Worm (Caenorhabditis elegans): Measurements from ENCODE around the gene T16H12.3.

T16H12.3 gene

DNA sequence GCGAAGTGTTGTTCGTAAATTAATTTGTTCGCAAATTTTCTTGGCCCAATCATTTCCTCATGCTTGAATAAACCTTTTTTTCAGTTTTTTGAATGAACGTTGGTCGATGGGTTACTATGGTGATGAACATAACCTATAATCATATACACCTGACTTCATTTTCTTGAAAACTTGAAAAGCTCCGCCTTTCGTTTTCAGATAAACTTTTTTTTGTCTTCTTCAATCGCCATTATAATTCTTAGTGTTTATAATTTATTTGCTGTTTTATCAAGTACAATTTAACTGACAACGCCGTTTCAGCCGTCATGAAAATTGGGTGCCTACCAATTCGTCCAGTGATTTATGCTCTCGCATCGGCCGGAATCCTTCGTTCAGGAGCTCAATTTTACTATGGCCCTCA lies 45.9 kb downstream of the T16H12.3 start, which contains the start of gene M04D8.7:
Gene M04D8.7 (plus strand): TSS at position 301 of the 400 bp plus-strand sequence.
- no peak for TF ChIP-seq unc-62 (GFP tag; optimal IDR thresholded peaks at IDR 0.05)

DNA sequence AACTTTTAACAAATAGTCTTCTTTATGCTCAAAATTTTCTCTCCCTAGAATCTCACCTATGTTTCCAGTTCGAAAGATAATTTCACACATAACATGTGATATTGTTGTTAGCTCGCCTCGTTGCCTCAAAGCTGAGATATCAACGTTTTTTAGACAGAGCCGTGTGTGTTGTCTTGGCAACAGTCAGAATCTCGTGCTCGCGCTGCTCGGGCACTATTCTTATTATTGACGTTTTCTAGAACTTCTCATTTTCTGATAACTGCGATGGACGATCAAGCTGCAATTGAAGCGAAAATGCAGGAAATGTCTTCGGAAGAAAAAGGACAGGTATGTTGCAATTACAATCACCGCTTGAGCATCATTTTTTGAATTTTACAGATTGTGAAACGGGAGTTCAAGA lies 47.3 kb downstream of the T16H12.3 start, which contains the start of gene xbx-3:
Gene xbx-3 (plus strand): TSS at position 163 of the 400 bp plus-strand sequence.
- TF ChIP-seq unc-62 (GFP tag; optimal IDR thresholded peaks at IDR 0.05): no peak

DNA sequence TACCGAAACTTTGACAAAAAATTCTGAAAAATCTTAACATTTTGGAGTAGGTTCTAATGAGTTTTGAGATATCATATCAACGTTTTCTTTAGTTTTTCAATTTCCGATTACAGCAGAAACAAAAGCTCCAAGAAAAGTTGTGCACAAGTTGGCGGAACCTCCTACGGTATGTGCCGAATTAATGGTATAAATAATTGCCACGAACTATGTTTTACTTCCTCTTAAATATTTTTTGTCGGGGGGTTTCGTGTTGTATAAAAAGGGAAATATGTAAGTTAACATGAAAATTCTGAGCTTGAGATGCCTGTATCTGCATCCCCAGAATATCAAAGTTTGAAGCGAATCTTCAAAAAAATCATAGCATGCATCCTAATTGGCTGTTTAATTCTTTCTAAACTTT lies 49.2 kb downstream of the T16H12.3 start, which contains the start of gene M04D8.8:
Gene M04D8.8 (plus strand): TSS at position 301 of the 400 bp plus-strand sequence.
- TF ChIP-seq unc-62 (GFP tag; optimal IDR thresholded peaks at IDR 0.05): no peak

DNA sequence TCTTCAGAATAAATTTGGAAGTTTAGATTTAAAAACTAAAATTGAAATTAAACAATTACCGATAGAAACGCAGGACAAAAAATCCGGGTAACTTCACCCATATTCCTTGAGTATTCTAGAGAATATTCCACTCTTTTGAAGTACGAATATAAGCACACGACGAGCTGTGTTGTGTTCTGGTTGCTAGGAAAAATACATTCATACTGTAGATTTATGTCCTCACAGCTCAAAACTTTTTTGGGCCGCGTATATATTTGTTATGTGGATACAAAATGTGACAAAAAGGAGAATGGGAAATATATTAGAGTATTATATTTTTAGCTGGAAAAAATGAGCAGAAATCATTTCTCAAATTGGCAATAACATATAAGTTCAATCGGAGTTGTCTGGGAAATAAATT lies 49.9 kb downstream of the T16H12.3 start, which contains the start of gene M04D8.5:
Gene M04D8.5 (minus strand): TSS at position 101 of the 400 bp plus-strand sequence.
- no peak for TF ChIP-seq unc-62 (GFP tag; optimal IDR thresholded peaks at IDR 0.05)
